Fruit fly (Drosophila melanogaster) Kc167 (cell line): Measurements from ENCODE around the gene CG31142.

Source experiments
- h ChIP-seq: fragments of >200 bp; optimal IDR thresholded peaks from 3 replicates; lab custom pipeline; 2018; ENCODE audit warnings: missing external identifiers
- insv ChIP-seq: fragments of >200 bp; optimal IDR thresholded peaks from 3 replicates; lab custom pipeline; 2018; ENCODE audit warnings: missing external identifiers
- psq ChIP-seq: fragments of >200 bp; optimal IDR thresholded peaks from 2 replicates; lab custom pipeline; 2017; ENCODE audit warnings: missing external identifiers
- ttk ChIP-seq: sonication (Bioruptor generic); optimal IDR thresholded peaks from 2 replicates; lab custom pipeline; 2017; ENCODE audit warnings: missing external identifiers

DNA sequence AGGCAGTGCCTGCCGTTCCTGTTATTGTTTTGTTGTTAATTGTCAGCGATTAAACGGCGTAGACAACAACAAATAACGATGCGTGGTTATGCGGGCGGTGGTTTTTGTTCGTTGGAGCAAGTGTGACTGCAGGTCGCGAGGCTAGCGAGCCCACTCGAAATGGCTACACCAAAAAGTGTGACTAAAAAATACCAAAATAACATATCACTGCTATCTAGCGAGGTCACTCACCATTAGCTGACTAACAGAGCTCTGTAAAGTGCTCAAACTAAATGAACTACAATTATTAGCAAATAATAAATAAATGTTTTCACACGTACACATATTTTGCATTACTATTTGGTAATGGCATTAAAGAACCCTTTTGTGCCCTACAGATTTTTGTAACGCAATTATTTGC lies 39.1 kb upstream of the CG31142 start, which contains the start of gene Pli:
- TF ChIP-seq insv (lab: Kevin White, UChicago) (no peak), ttk (no peak), psq (lab: Kevin White, UChicago) (no peak), h (lab: Kevin White, UChicago) (no peak)
